Worm (Caenorhabditis elegans) whole organism, L4 larva: ENCODE measurements around the gene W01C8.5.

ENCODE experiments used
- F10B5.3 ChIP-seq: sonication (generic microtip); optimal IDR thresholded peaks from 2 replicates; lab custom pipeline; 2016; ENCODE audit warnings: mild to moderate bottlenecking, missing genetic modification characterization, missing compliant biosample characterization
- F26F4.8 ChIP-seq: fragments of 200-800 bp; sonication (Bioruptor generic); conservative IDR thresholded peaks from 2 replicates; pipeline ENCODE4 v1.3.6; 2022; ENCODE audit warnings: missing genetic modification characterization, missing compliant biosample characterization
- F37D6.2 ChIP-seq: sonication (generic microtip); optimal IDR thresholded peaks from 2 replicates; lab custom pipeline; 2016; ENCODE audit warnings: mild to moderate bottlenecking, missing genetic modification characterization, missing compliant biosample characterization
- Y105C5A.15 ChIP-seq: fragments of 200-800 bp; sonication (Bioruptor generic); IDR thresholded peaks from 2 replicates; pipeline ENCODE4 v1.3.6; 2022; ENCODE audit warnings: missing genetic modification characterization, missing compliant biosample characterization
- ZK337.2 ChIP-seq: fragments of 200-800 bp; sonication (Bioruptor generic); IDR thresholded peaks from 2 replicates; pipeline ENCODE4 v1.3.6; 2022; ENCODE audit warnings: missing genetic modification reagents, missing genetic modification characterization, missing compliant biosample characterization
- aha-1 ChIP-seq: fragments of 150-350 bp; peaks from one replicate; lab custom pipeline; 2014; ENCODE audit warnings: missing biosample characterization, missing genetic modification characterization
- ceh-20 ChIP-seq: fragments of 200-800 bp; sonication (Bioruptor generic); IDR thresholded peaks from 2 replicates; pipeline ENCODE4 v1.3.6; 2022; ENCODE audit warnings: missing genetic modification reagents, missing genetic modification characterization, missing compliant biosample characterization
- ceh-28 ChIP-seq: fragments of 150-350 bp; optimal IDR thresholded peaks from 2 replicates; lab custom pipeline; 2014; ENCODE audit warnings: missing biosample characterization, missing genetic modification reagents, missing genetic modification characterization
- ceh-62 ChIP-seq: sonication (generic microtip); optimal IDR thresholded peaks from 2 replicates; lab custom pipeline; 2017; ENCODE audit warnings: missing biosample characterization, missing genetic modification characterization
- ceh-82 ChIP-seq: sonication (generic microtip); optimal IDR thresholded peaks from 2 replicates; lab custom pipeline; 2017; ENCODE audit warnings: missing biosample characterization, missing genetic modification characterization
- daf-12 ChIP-seq: fragments of 150-350 bp; optimal IDR thresholded peaks from 2 replicates; lab custom pipeline; 2014; ENCODE audit warnings: missing biosample characterization, missing genetic modification reagents, missing genetic modification characterization
- daf-16 ChIP-seq, 3 experiments: sonication (generic microtip); optimal IDR thresholded peaks; 2 replicates each; lab custom pipeline; 2016 to 2017; ENCODE audit warnings: missing genetic modification characterization in 3 of 3, missing genetic modification reagents in 3 of 3, mild to moderate bottlenecking in 2 of 3, missing compliant biosample characterization in 2 of 3, missing biosample characterization in 1 of 3, moderate library complexity in 1 of 3
- daf-8 ChIP-seq: fragments of 200-800 bp; sonication (Bioruptor generic); IDR thresholded peaks from 2 replicates; pipeline ENCODE4 v1.3.6; 2022; ENCODE audit warnings: missing genetic modification characterization, missing compliant biosample characterization
- dmd-6 ChIP-seq: fragments of 200-800 bp; sonication (Bioruptor generic); IDR thresholded peaks from 2 replicates; pipeline ENCODE4 v1.3.6; 2022; ENCODE audit warnings: missing genetic modification reagents, missing genetic modification characterization, missing compliant biosample characterization
- dmd-8 ChIP-seq: fragments of 200-800 bp; sonication (Bioruptor generic); IDR thresholded peaks from 2 replicates; pipeline ENCODE4 v1.3.6; 2022; ENCODE audit warnings: missing genetic modification characterization, missing compliant biosample characterization
- duxl-1 ChIP-seq: sonication (generic microtip); optimal IDR thresholded peaks from 2 replicates; lab custom pipeline; 2016; ENCODE audit warnings: mild to moderate bottlenecking, missing genetic modification characterization, moderate library complexity, missing compliant biosample characterization; ENCODE audit not compliant: poor library complexity
- dve-1 ChIP-seq: sonication (generic microtip); optimal IDR thresholded peaks from 2 replicates; lab custom pipeline; 2017; ENCODE audit warnings: antibody characterized with exemption, mild to moderate bottlenecking, missing genetic modification characterization, missing compliant biosample characterization; ENCODE audit not compliant: insufficient read depth
- egl-43 ChIP-seq: fragments of 200-800 bp; sonication (Bioruptor generic); IDR thresholded peaks from 2 replicates; pipeline ENCODE4 v1.3.6; 2022; ENCODE audit warnings: missing genetic modification reagents, missing genetic modification characterization, missing compliant biosample characterization
- fkh-10 ChIP-seq: fragments of 150-350 bp; optimal IDR thresholded peaks from 2 replicates; lab custom pipeline; 2014; ENCODE audit warnings: missing biosample characterization, missing genetic modification reagents, missing genetic modification characterization
- hlh-11 ChIP-seq: fragments of 200-800 bp; sonication (Bioruptor generic); optimal IDR thresholded peaks from 2 replicates; lab custom pipeline; 2018; ENCODE audit warnings: mild to moderate bottlenecking, missing genetic modification characterization, missing compliant biosample characterization
- hlh-30 ChIP-seq: sonication (generic microtip); optimal IDR thresholded peaks from 2 replicates; lab custom pipeline; 2017; ENCODE audit warnings: antibody characterized with exemption, mild to moderate bottlenecking, missing genetic modification characterization, missing compliant biosample characterization; ENCODE audit not compliant: insufficient read depth
- lin-39 ChIP-seq: fragments of 150-350 bp; optimal IDR thresholded peaks from 2 replicates; lab custom pipeline; 2014; ENCODE audit warnings: missing biosample characterization, missing genetic modification reagents, missing genetic modification characterization
- lir-3 ChIP-seq: sonication (generic microtip); optimal IDR thresholded peaks from 2 replicates; lab custom pipeline; 2016; ENCODE audit warnings: mild to moderate bottlenecking, missing genetic modification characterization, missing compliant biosample characterization
- madf-5 ChIP-seq, 2 experiments: fragments of 200-800 bp; sonication (Bioruptor generic); IDR thresholded peaks; 2 replicates each; pipeline ENCODE4 v1.3.6; 2022; ENCODE audit warnings: missing compliant biosample characterization in 2 of 2, missing genetic modification characterization in 2 of 2
- madf-9 ChIP-seq: fragments of 200-800 bp; sonication (Bioruptor generic); conservative IDR thresholded peaks from 2 replicates; pipeline ENCODE4 v1.3.6; 2022; ENCODE audit warnings: missing genetic modification reagents, missing genetic modification characterization, missing compliant biosample characterization
- mdl-1 ChIP-seq, 2 experiments: fragments of 150-350 bp in 1 of 2; sonication (generic microtip) in 1 of 2; optimal IDR thresholded peaks; 2 replicates each; lab custom pipeline; 2014 to 2017; ENCODE audit warnings: missing biosample characterization in 2 of 2, missing genetic modification characterization in 2 of 2
- nhr-111 ChIP-seq: fragments of 200-800 bp; sonication (Bioruptor generic); optimal IDR thresholded peaks from 2 replicates; lab custom pipeline; 2018; ENCODE audit warnings: mild to moderate bottlenecking, missing genetic modification characterization, missing compliant biosample characterization
- nhr-237 ChIP-seq: sonication (generic microtip); optimal IDR thresholded peaks from 2 replicates; lab custom pipeline; 2017; ENCODE audit warnings: missing biosample characterization, missing genetic modification characterization
- nhr-28 ChIP-seq: fragments of 150-350 bp; optimal IDR thresholded peaks from 2 replicates; lab custom pipeline; 2014; ENCODE audit warnings: missing biosample characterization, missing genetic modification characterization
- nhr-77 ChIP-seq: fragments of 150-350 bp; optimal IDR thresholded peaks from 2 replicates; lab custom pipeline; 2014; ENCODE audit warnings: missing biosample characterization, missing genetic modification characterization
- php-3 ChIP-seq: fragments of 200-800 bp; sonication (Bioruptor generic); IDR thresholded peaks from 2 replicates; pipeline ENCODE4 v1.3.6; 2022; ENCODE audit warnings: missing genetic modification reagents, missing genetic modification characterization, missing compliant biosample characterization
- pqm-1 ChIP-seq: sonication (generic microtip); optimal IDR thresholded peaks from 2 replicates; lab custom pipeline; 2017; ENCODE audit warnings: missing biosample characterization, missing genetic modification characterization
- sdz-12 ChIP-seq: fragments of 200-800 bp; sonication (Bioruptor generic); optimal IDR thresholded peaks from 2 replicates; lab custom pipeline; 2018; ENCODE audit warnings: mild to moderate bottlenecking, missing genetic modification characterization, missing compliant biosample characterization
- set-16 ChIP-seq: fragments of 200-800 bp; sonication (Bioruptor generic); IDR thresholded peaks from 2 replicates; pipeline ENCODE4 v1.3.6; 2022; ENCODE audit warnings: missing genetic modification reagents, missing genetic modification characterization, missing compliant biosample characterization
- skn-1 ChIP-seq: fragments of 150-350 bp; optimal IDR thresholded peaks from 2 replicates; lab custom pipeline; 2014; ENCODE audit warnings: missing biosample characterization, missing genetic modification characterization
- snpc-1.2 ChIP-seq: fragments of 200-800 bp; sonication (Bioruptor generic); IDR thresholded peaks from 2 replicates; pipeline ENCODE4 v1.3.6; 2022; ENCODE audit warnings: missing genetic modification reagents, missing genetic modification characterization, missing compliant biosample characterization
- unc-130 ChIP-seq: sonication (generic microtip); optimal IDR thresholded peaks from 2 replicates; lab custom pipeline; 2016; ENCODE audit warnings: missing genetic modification reagents, missing genetic modification characterization, missing compliant biosample characterization
- unc-39 ChIP-seq: sonication (generic microtip); optimal IDR thresholded peaks from 2 replicates; lab custom pipeline; 2017; ENCODE audit warnings: missing biosample characterization, missing genetic modification characterization
- unc-62 ChIP-seq, 3 experiments: fragments of 150-350 bp in 1 of 3; sonication (generic microtip); optimal IDR thresholded peaks in 2 of 3; peaks in 1 of 3; 1 replicate in 1 of 3; 2 replicates in 2 of 3; lab custom pipeline; 2014 to 2017; ENCODE audit warnings: missing biosample characterization in 3 of 3, missing genetic modification characterization in 3 of 3, missing genetic modification reagents in 3 of 3, missing genotype in 1 of 3
- zfp-3 ChIP-seq: fragments of 200-800 bp; sonication (Bioruptor generic); conservative IDR thresholded peaks from 2 replicates; pipeline ENCODE4 v1.3.6; 2022; ENCODE audit warnings: missing genetic modification reagents, missing genetic modification characterization, missing compliant biosample characterization
- ztf-7 ChIP-seq: fragments of 150-350 bp; optimal IDR thresholded peaks from 2 replicates; lab custom pipeline; 2014; ENCODE audit warnings: missing biosample characterization, missing genetic modification characterization

The W01C8.5 gene

ce11 chrX:5720929-5721328, 23.8 kb upstream of the W01C8.5 start:
- TF ChIP-seq egl-43 (GFP tag; lab: Robert Waterston, UW) (0 out of 2 replicates have a peak, but pooled peaks have one; percentile 12), Y105C5A.15 (GFP tag; lab: Robert Waterston, UW) (no peak), set-16 (GFP tag; lab: Robert Waterston, UW) (peak; percentile 62; the same call in 1 of the 2 replicates), unc-39 (tag; lab: Kevin White, UChicago) (no peak), daf-8 (GFP tag; lab: Robert Waterston, UW) (no peak)

ce11 chrX:5720124-5720523, 23.0 kb upstream of the W01C8.5 start, which contains the start of gene C41G11.1:
Gene C41G11.1 (minus strand): TSS chrX:5720224.
- no peak for TF ChIP-seq hlh-30 (tag; lab: Kevin White, UChicago)
- TF ChIP-seq snpc-1.2 (GFP tag; lab: Robert Waterston, UW), result no peak
- no peak for TF ChIP-seq nhr-111 (GFP tag; lab: Kevin White, UChicago)
- no peak for TF ChIP-seq unc-130 (GFP tag; lab: Kevin White, UChicago)
- no peak for TF ChIP-seq madf-5 (GFP tag; IDR thresholded peaks at IDR 0.05; lab: Robert Waterston, UW)
- TF ChIP-seq, all 104 proteins: peak for 0

ce11 chrX:5715831-5716364, 18.8 kb upstream of the W01C8.5 start:
- TF ChIP-seq nhr-28 (tag; lab: Kevin White, UChicago) (peak; percentile 97), F26F4.8 (GFP tag; lab: Robert Waterston, UW) (no peak), daf-16 (GFP tag; optimal IDR thresholded peaks at IDR 0.05; lab: Kevin White, UChicago) (no peak), daf-16 (tag; optimal IDR thresholded peaks at IDR 0.05; lab: Kevin White, UChicago) (peak; percentile 64), aha-1 (tag; lab: Kevin White, UChicago) (peak; percentile 81)
- TF ChIP-seq, all 104 proteins: peak for 3

- TF ChIP-seq dve-1 (tag; lab: Kevin White, UChicago) (peak; percentile 30), nhr-28 (tag; lab: Kevin White, UChicago) (peak; percentile 53), ztf-7 (tag; lab: Kevin White, UChicago) (no peak), ceh-62 (tag; lab: Kevin White, UChicago) (no peak), daf-16 (GFP tag; optimal IDR thresholded peaks at IDR 0.05; lab: Kevin White, UChicago) (no peak), daf-16 (tag; optimal IDR thresholded peaks at IDR 0.05; lab: Kevin White, UChicago) (peak; percentile 82), unc-130 (GFP tag; lab: Kevin White, UChicago) (no peak), ceh-28 (no peak), unc-62 (GFP tag; optimal IDR thresholded peaks at IDR 0.05 in 1 of 2; lab: Kevin White, UChicago) (peak in 1 of 2 experiments; percentile 93), unc-62 (tag; optimal IDR thresholded peaks at IDR 0.05; lab: Kevin White, UChicago) (no peak), nhr-77 (peak; percentile 37), fkh-10 (GFP tag; lab: Kevin White, UChicago) (no peak), hlh-30 (tag; lab: Kevin White, UChicago) (peak; percentile 71), zfp-3 (GFP tag; lab: Robert Waterston, UW) (no peak), dmd-6 (GFP tag; lab: Robert Waterston, UW) (peak; percentile 23; the same call in 1 of the 2 replicates), F10B5.3 (tag; lab: Kevin White, UChicago) (no peak), skn-1 (tag; lab: Kevin White, UChicago) (no peak), ceh-20 (GFP tag; lab: Robert Waterston, UW) (no peak), hlh-11 (tag; lab: Kevin White, UChicago) (peak; percentile 17), php-3 (GFP tag; lab: Robert Waterston, UW) (peak; percentile 63; the same call in 1 of the 2 replicates)
These were observed 18.3 kb upstream of the W01C8.5 start for ce11 chrX:5715369-5715768.

ce11 chrX:5714077-5714675, 17.1 kb upstream of the W01C8.5 start, which contains the start of gene cyp-43A1:
Gene cyp-43A1 (plus strand): TSS chrX:5714522.
- TF ChIP-seq nhr-111 (GFP tag; lab: Kevin White, UChicago), result no peak
- no peak for TF ChIP-seq fkh-10 (GFP tag; lab: Kevin White, UChicago)
- TF ChIP-seq nhr-237 (tag; lab: Kevin White, UChicago), result no peak
- TF ChIP-seq duxl-1, result no peak
- TF ChIP-seq mdl-1 (tag; optimal IDR thresholded peaks at IDR 0.05; lab: Kevin White, UChicago), result peak in 1 of 2 experiments; percentile 20
- TF ChIP-seq sdz-12 (GFP tag; lab: Kevin White, UChicago), result no peak
- no peak for TF ChIP-seq dmd-8 (GFP tag; lab: Robert Waterston, UW)
- no peak for TF ChIP-seq madf-9 (GFP tag; lab: Robert Waterston, UW)
- no peak for TF ChIP-seq daf-12 (tag; lab: Kevin White, UChicago)
- TF ChIP-seq ZK337.2, result no peak
- TF ChIP-seq pqm-1 (tag; lab: Kevin White, UChicago), result peak; percentile 57
- TF ChIP-seq F37D6.2 (tag; lab: Kevin White, UChicago), result no peak
- no peak for TF ChIP-seq lir-3 (tag; lab: Kevin White, UChicago)
- no peak for TF ChIP-seq ceh-82
- no peak for TF ChIP-seq lin-39
